Fruit fly (Drosophila melanogaster) whole organism, embryonic: ENCODE measurements around the gene Patr-1.

Experiments
- Bdp1 ChIP-seq: fragments of 200-800 bp; sonication (Bioruptor generic); optimal IDR thresholded peaks from 3 replicates; lab custom pipeline; 2016; ENCODE audit warnings: missing biosample characterization, missing genetic modification characterization
- CG10462 ChIP-seq: fragments of 200-800 bp; sonication (Bioruptor generic); optimal IDR thresholded peaks from 2 replicates; lab custom pipeline; 2016; ENCODE audit warnings: missing biosample characterization, missing genetic modification characterization
- CG11247 ChIP-seq: fragments of 200-800 bp; sonication (Bioruptor generic); IDR thresholded peaks from 2 replicates; pipeline ENCODE4 v1.3.6; 2022; ENCODE audit warnings: missing biosample characterization, missing genetic modification characterization
- CG12744 ChIP-seq: fragments of 200-800 bp; sonication (Bioruptor generic); optimal IDR thresholded peaks from 2 replicates; lab custom pipeline; 2016; ENCODE audit warnings: missing biosample characterization, missing genetic modification characterization
- CG15514 ChIP-seq: fragments of 200-800 bp; sonication (Bioruptor generic); optimal IDR thresholded peaks from 3 replicates; lab custom pipeline; 2017; ENCODE audit warnings: missing biosample characterization, missing genetic modification characterization, mild to moderate bottlenecking, moderate library complexity, missing genetic modification reagents
- CG17829 ChIP-seq: fragments of 200-800 bp; optimal IDR thresholded peaks from 2 replicates; lab custom pipeline; 2019; ENCODE audit warnings: missing biosample characterization, mild to moderate bottlenecking, missing genetic modification characterization, moderate library complexity
- CG18599 ChIP-seq: fragments of 200-800 bp; sonication (Bioruptor generic); optimal IDR thresholded peaks from 3 replicates; lab custom pipeline; 2017; ENCODE audit warnings: missing biosample characterization, missing genetic modification characterization, mild to moderate bottlenecking, moderate library complexity, missing genetic modification reagents
- CG6175 ChIP-seq: fragments of 200-800 bp; sonication (Bioruptor generic); IDR thresholded peaks from 3 replicates; pipeline ENCODE4 v1.3.6; 2022; ENCODE audit warnings: missing biosample characterization, missing genetic modification characterization
- CG7963 ChIP-seq: fragments of 200-800 bp; sonication (Bioruptor generic); IDR thresholded peaks from 3 replicates; pipeline ENCODE4 v1.3.6; 2022; ENCODE audit warnings: missing biosample characterization, missing genetic modification characterization; ENCODE audit not compliant: partially characterized antibody
- Camta ChIP-seq: fragments of 200-800 bp; sonication (Bioruptor generic); optimal IDR thresholded peaks from 2 replicates; lab custom pipeline; 2016; ENCODE audit warnings: missing biosample characterization, missing genetic modification characterization
- Drgx ChIP-seq: fragments of 200-800 bp; sonication (Bioruptor generic); IDR thresholded peaks from 2 replicates; pipeline ENCODE4 v1.3.6; 2022; ENCODE audit warnings: missing biosample characterization, missing genetic modification characterization
- Eip74EF ChIP-seq, 2 experiments: fragments of 200-800 bp in 1 of 2; fragments of >200 bp in 1 of 2; sonication (Bioruptor generic) in 1 of 2; optimal IDR thresholded peaks; 2 replicates each; lab custom pipeline; 2017 to 2019; ENCODE audit warnings: missing biosample characterization in 2 of 2, missing genetic modification characterization in 2 of 2, mild to moderate bottlenecking in 1 of 2, moderate library complexity in 1 of 2
- Elba2 ChIP-seq: fragments of 200-800 bp; sonication (Bioruptor generic); optimal IDR thresholded peaks from 3 replicates; lab custom pipeline; 2016; ENCODE audit warnings: missing biosample characterization, missing genetic modification characterization
- GATAe ChIP-seq: fragments of 200-800 bp; sonication (Bioruptor generic); conservative IDR thresholded peaks from 2 replicates; pipeline ENCODE4 v1.3.6; 2022; ENCODE audit warnings: missing biosample characterization, missing genetic modification characterization
- Hand ChIP-seq: fragments of 200-800 bp; sonication (Bioruptor generic); optimal IDR thresholded peaks from 2 replicates; lab custom pipeline; 2017; ENCODE audit warnings: mild to moderate bottlenecking, missing biosample characterization, missing genetic modification reagents, missing genetic modification characterization
- Hr78 ChIP-seq, 2 experiments: fragments of 200-800 bp in 1 of 2; fragments of >200 bp in 1 of 2; sonication (Bioruptor generic) in 1 of 2; optimal IDR thresholded peaks; 2 replicates each; lab custom pipeline; 2017 to 2019; ENCODE audit warnings: missing biosample characterization in 2 of 2, missing genetic modification characterization in 2 of 2, mild to moderate bottlenecking in 1 of 2, moderate library complexity in 1 of 2
- Kr ChIP-seq: fragments of 200-800 bp; sonication (Bioruptor generic); optimal IDR thresholded peaks from 2 replicates; lab custom pipeline; 2017; ENCODE audit warnings: missing biosample characterization, mild to moderate bottlenecking, missing genetic modification characterization
- Mrtf ChIP-seq: fragments of 200-800 bp; sonication (Bioruptor generic); IDR thresholded peaks from 3 replicates; pipeline ENCODE4 v1.3.6; 2022; ENCODE audit warnings: missing biosample characterization, missing genetic modification characterization
- Optix ChIP-seq: fragments of 200-800 bp; sonication (Bioruptor generic); IDR thresholded peaks from 3 replicates; pipeline ENCODE4 v1.3.6; 2022; ENCODE audit warnings: missing biosample characterization, missing genetic modification characterization
- Rfx ChIP-seq: fragments of 200-800 bp; sonication (Bioruptor generic); IDR thresholded peaks from 2 replicates; pipeline ENCODE4 v1.3.6; 2022; ENCODE audit warnings: missing biosample characterization, missing genetic modification characterization
- Rx ChIP-seq: fragments of 200-800 bp; sonication (Bioruptor generic); IDR thresholded peaks from 2 replicates; pipeline ENCODE4 v1.3.6; 2022; ENCODE audit warnings: missing biosample characterization, missing genetic modification characterization
- Xrp1 ChIP-seq: fragments of 200-800 bp; sonication (Bioruptor generic); IDR thresholded peaks from 2 replicates; pipeline ENCODE4 v1.3.6; 2022; ENCODE audit warnings: missing biosample characterization, missing genetic modification characterization
- bsh ChIP-seq, 2 experiments: fragments of 200-800 bp; sonication (Bioruptor generic); optimal IDR thresholded peaks; 2 replicates each; lab custom pipeline; 2017 to 2018; ENCODE audit warnings: mild to moderate bottlenecking in 2 of 2, missing biosample characterization in 2 of 2, missing genetic modification characterization in 2 of 2, moderate library complexity in 1 of 2
- cad ChIP-seq: fragments of >200 bp; optimal IDR thresholded peaks from 2 replicates; lab custom pipeline; 2017; ENCODE audit warnings: missing biosample characterization, missing genetic modification characterization
- chn ChIP-seq: fragments of 200-800 bp; sonication (Bioruptor generic); optimal IDR thresholded peaks from 2 replicates; lab custom pipeline; 2016; ENCODE audit warnings: missing biosample characterization, missing genetic modification characterization
- ewg ChIP-seq: fragments of 200-800 bp; sonication (Bioruptor generic); optimal IDR thresholded peaks from 3 replicates; lab custom pipeline; 2017; ENCODE audit warnings: mild to moderate bottlenecking, missing biosample characterization, missing genetic modification reagents, missing genetic modification characterization
- exex ChIP-seq: fragments of 200-800 bp; sonication (Bioruptor generic); optimal IDR thresholded peaks from 4 replicates; lab custom pipeline; 2018; ENCODE audit warnings: missing biosample characterization, mild to moderate bottlenecking, missing genetic modification characterization, moderate library complexity
- grn ChIP-seq: fragments of 200-800 bp; sonication (Bioruptor generic); optimal IDR thresholded peaks from 3 replicates; lab custom pipeline; 2017; ENCODE audit warnings: missing biosample characterization, missing genetic modification characterization
- gro ChIP-seq: fragments of 200-800 bp; sonication (Bioruptor generic); optimal IDR thresholded peaks from 2 replicates; lab custom pipeline; 2016; ENCODE audit warnings: missing biosample characterization, missing genetic modification characterization
- insv ChIP-seq, 2 experiments: fragments of 200-800 bp; sonication (Bioruptor generic); optimal IDR thresholded peaks; 3 replicates each; lab custom pipeline; 2016 to 2018; ENCODE audit warnings: missing biosample characterization in 2 of 2, missing genetic modification characterization in 2 of 2
- mirr ChIP-seq: fragments of 200-800 bp; sonication (Bioruptor generic); optimal IDR thresholded peaks from 3 replicates; lab custom pipeline; 2018; ENCODE audit warnings: missing biosample characterization, mild to moderate bottlenecking, missing genetic modification characterization
- ranshi ChIP-seq: fragments of 200-800 bp; sonication (Bioruptor generic); IDR thresholded peaks from 2 replicates; pipeline ENCODE4 v1.3.6; 2022; ENCODE audit warnings: missing biosample characterization, missing genetic modification characterization
- rib ChIP-seq: fragments of 200-800 bp; sonication (Bioruptor generic); IDR thresholded peaks from 2 replicates; pipeline ENCODE4 v1.3.6; 2022; ENCODE audit warnings: missing biosample characterization, missing genetic modification characterization
- sd ChIP-seq: fragments of 200-800 bp; sonication (Bioruptor generic); optimal IDR thresholded peaks from 3 replicates; lab custom pipeline; 2018; ENCODE audit warnings: missing biosample characterization, mild to moderate bottlenecking, missing genetic modification characterization, moderate library complexity
- sim ChIP-seq: fragments of 200-800 bp; sonication (Bioruptor generic); IDR thresholded peaks from 2 replicates; pipeline ENCODE4 v1.3.6; 2022; ENCODE audit warnings: missing biosample characterization, missing genetic modification characterization
- tap ChIP-seq: fragments of 200-800 bp; optimal IDR thresholded peaks from 3 replicates; lab custom pipeline; 2019; ENCODE audit warnings: missing biosample characterization, mild to moderate bottlenecking, missing genetic modification characterization, moderate library complexity
- tna ChIP-seq: fragments of 200-800 bp; sonication (Bioruptor generic); IDR thresholded peaks from 2 replicates; pipeline ENCODE4 v1.3.6; 2022; ENCODE audit warnings: missing biosample characterization, missing genetic modification characterization; ENCODE audit not compliant: partially characterized antibody
- ttk ChIP-seq: fragments of 200-800 bp; sonication (Bioruptor generic); IDR thresholded peaks from 2 replicates; pipeline ENCODE4 v2.1.2; 2022; ENCODE audit warnings: missing biosample characterization, missing genetic modification characterization
- usp ChIP-seq: fragments of >200 bp; optimal IDR thresholded peaks from 2 replicates; lab custom pipeline; 2017; ENCODE audit warnings: missing biosample characterization, missing genetic modification characterization

Patr-1 gene

DNA sequence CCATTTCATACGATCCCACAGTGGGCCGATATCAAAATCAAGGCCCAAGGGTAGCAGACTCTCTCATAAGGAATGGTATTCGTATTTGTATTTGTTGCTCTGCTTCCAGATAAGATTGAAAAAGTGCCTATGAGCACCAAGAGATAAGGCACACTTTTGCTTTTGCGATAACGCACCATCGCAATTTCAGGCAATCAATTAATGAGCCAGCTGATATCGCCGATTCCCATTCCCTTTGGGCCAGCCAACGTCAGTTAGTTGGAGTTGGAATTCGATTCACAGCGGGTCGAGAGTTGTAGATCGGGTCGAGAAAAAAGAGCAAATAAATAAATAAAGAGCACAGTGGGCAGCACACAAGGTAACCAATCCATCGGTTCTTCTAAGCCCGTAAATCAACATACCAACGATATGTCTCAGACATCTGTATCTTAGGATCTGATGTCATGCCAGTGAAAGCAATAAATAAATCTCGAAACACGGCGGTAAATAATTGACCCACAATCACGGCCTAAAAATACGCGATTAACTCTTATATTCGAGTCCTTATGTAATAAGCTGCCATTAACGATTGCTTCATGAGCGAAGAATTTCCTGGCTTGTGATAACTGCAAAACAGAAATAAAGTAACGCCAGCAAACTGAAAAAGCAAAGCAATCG is 35.2 kb upstream of the Patr-1 start, which contains the start of gene CG8907 (continued):
- peak; percentile 96 for TF ChIP-seq GATAe (GFP tag; lab: Robert Waterston, UW)
- peak; percentile 11 for TF ChIP-seq CG18599 (GFP tag; lab: Kevin White, UChicago)
- TF ChIP-seq Rfx (GFP tag; lab: Robert Waterston, UW): peak; percentile 15; the same call in 1 of the 2 replicates
- TF ChIP-seq gro (GFP tag; lab: Kevin White, UChicago): peak; percentile 6
- TF ChIP-seq sd (tag; lab: Kevin White, UChicago): peak; percentile 81
- TF ChIP-seq Eip74EF (GFP tag; optimal IDR thresholded peaks at IDR 0.05; lab: Kevin White, UChicago): no peak
- TF ChIP-seq exex: peak; percentile 98
- no peak for TF ChIP-seq chn
- TF ChIP-seq CG6175 (GFP tag; lab: Robert Waterston, UW): no peak
- peak in 1 of 2 experiments; percentile 39 for TF ChIP-seq Hr78 (GFP tag; optimal IDR thresholded peaks at IDR 0.05; lab: Kevin White, UChicago)
- no peak for TF ChIP-seq rib (GFP tag; lab: Robert Waterston, UW)
- peak; percentile 82 for TF ChIP-seq grn (GFP tag; lab: Kevin White, UChicago)

DNA sequence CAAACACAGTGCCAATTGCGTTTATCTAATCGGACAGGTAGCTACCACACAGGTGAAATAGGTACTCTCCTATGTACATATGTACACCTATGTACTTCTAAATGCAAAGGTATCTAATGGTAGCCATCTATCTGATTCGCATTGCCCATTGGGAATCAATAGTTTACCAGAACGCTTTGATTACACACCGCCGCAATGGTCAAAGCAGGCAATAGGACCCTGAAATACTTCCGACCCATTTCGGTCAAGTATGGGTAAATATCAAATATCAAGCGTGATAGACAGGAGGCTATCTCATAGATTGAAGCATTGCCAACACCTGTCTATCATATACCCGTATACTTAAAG is 34.7 kb upstream of the Patr-1 start:
- TF ChIP-seq CG12744 (GFP tag; lab: Kevin White, UChicago) (no peak), ttk (GFP tag; lab: Robert Waterston, UW) (no peak), tap (tag; lab: Kevin White, UChicago) (no peak), cad (no peak), sim (GFP tag; lab: Robert Waterston, UW) (no peak), CG17829 (tag; lab: Kevin White, UChicago) (no peak), CG7963 (no peak), insv (GFP tag; optimal IDR thresholded peaks at IDR 0.05; lab: Kevin White, UChicago) (no peak), GATAe (GFP tag; lab: Robert Waterston, UW) (0 out of 2 replicates have a peak, but pooled peaks have one; percentile 13), grn (GFP tag; lab: Kevin White, UChicago) (peak; percentile 53), Camta (no peak), bsh (GFP tag; optimal IDR thresholded peaks at IDR 0.05; lab: Kevin White, UChicago) (no peak), Elba2 (GFP tag; lab: Kevin White, UChicago) (peak; percentile 65), Bdp1 (no peak), Mrtf (GFP tag; lab: Robert Waterston, UW) (no peak), CG10462 (GFP tag; lab: Kevin White, UChicago) (no peak), mirr (peak; percentile 93), Hand (no peak), ranshi (GFP tag; lab: Robert Waterston, UW) (no peak), Rx (GFP tag; lab: Robert Waterston, UW) (no peak), usp (GFP tag; lab: Kevin White, UChicago) (no peak)

DNA sequence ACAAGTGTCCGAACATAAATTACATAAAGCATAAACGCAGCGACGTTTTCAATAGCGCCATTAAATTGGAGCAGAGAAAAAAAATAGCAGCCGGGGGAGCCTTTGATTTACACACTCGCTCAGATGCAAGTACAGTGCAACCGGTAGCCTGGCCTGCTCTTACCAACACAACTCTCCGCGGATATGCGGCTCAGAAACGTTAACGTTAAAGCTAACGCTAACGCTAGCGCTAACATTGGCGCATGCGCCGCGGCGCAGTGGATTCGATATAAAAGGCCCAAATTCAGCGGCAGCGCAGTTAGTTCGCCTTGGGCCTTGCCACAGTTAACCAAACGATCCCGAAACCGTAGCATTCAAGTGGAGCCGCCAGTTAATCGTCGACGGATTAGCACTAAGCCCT is 29.1 kb upstream of the Patr-1 start, which contains the start of gene Pxd:
Pxd (plus strand) TSS at position 301 of the 400 bp plus-strand sequence.
- TF ChIP-seq Drgx (GFP tag; lab: Robert Waterston, UW): no peak
- TF ChIP-seq Optix: no peak
- TF ChIP-seq ewg (GFP tag; lab: Kevin White, UChicago): peak; percentile 8
- TF ChIP-seq CG11247: no peak
- TF ChIP-seq Kr: no peak
- TF ChIP-seq Xrp1: no peak
- no peak for TF ChIP-seq CG15514 (GFP tag; lab: Kevin White, UChicago)
- TF ChIP-seq tna (GFP tag; lab: Robert Waterston, UW): no peak
